Fruit fly (Drosophila melanogaster) whole organism, wandering third instar larva: ENCODE data around the gene CG6398.

Source experiments
- Abd-B ChIP-seq: fragments of >200 bp; optimal IDR thresholded peaks from 2 replicates; lab custom pipeline; 2017; ENCODE audit warnings: missing biosample characterization, missing genetic modification characterization
- CG32264 ChIP-seq: fragments of 200-800 bp; sonication (Bioruptor generic); optimal IDR thresholded peaks from 2 replicates; lab custom pipeline; 2016; ENCODE audit warnings: missing biosample characterization, missing genetic modification characterization
- CG9705 ChIP-seq: fragments of 200-800 bp; sonication (Bioruptor generic); optimal IDR thresholded peaks from 2 replicates; lab custom pipeline; 2018; ENCODE audit warnings: missing biosample characterization, mild to moderate bottlenecking, missing genetic modification characterization
- Dfd ChIP-seq: fragments of >200 bp; optimal IDR thresholded peaks from 2 replicates; lab custom pipeline; 2017; ENCODE audit warnings: missing biosample characterization, missing genetic modification characterization
- Dif ChIP-seq: fragments of 200-275, 200-300 bp; sonication (Bioruptor generic); optimal IDR thresholded peaks from 2 replicates; lab custom pipeline; 2018; ENCODE audit warnings: missing biosample characterization, missing genetic modification characterization; ENCODE audit not compliant: partially characterized antibody
- HLH106 ChIP-seq: fragments of 200-800 bp; optimal IDR thresholded peaks from 3 replicates; lab custom pipeline; 2019; ENCODE audit warnings: missing biosample characterization, mild to moderate bottlenecking, missing genetic modification characterization, moderate library complexity
- Hnf4 ChIP-seq: fragments of 200-800 bp; sonication (Bioruptor generic); optimal IDR thresholded peaks from 2 replicates; lab custom pipeline; 2016; ENCODE audit warnings: missing biosample characterization, mild to moderate bottlenecking, missing genetic modification characterization
- Hr78 ChIP-seq: fragments of >200 bp; optimal IDR thresholded peaks from 2 replicates; lab custom pipeline; 2017; ENCODE audit warnings: missing biosample characterization, missing genetic modification characterization
- Jra ChIP-seq: sonication (Bioruptor generic); optimal IDR thresholded peaks from 2 replicates; lab custom pipeline; 2016; ENCODE audit warnings: missing biosample characterization, missing genetic modification characterization
- Mio ChIP-seq: sonication (Bioruptor generic); optimal IDR thresholded peaks from 2 replicates; lab custom pipeline; 2016; ENCODE audit warnings: missing biosample characterization, missing genetic modification characterization
- Myc ChIP-seq: fragments of >200 bp; optimal IDR thresholded peaks from 2 replicates; lab custom pipeline; 2017
- N ChIP-seq: fragments of >200 bp; optimal IDR thresholded peaks from 2 replicates; lab custom pipeline; 2018; ENCODE audit warnings: missing biosample characterization, missing external identifiers, missing genetic modification characterization
- OdsH ChIP-seq: fragments of 200-800 bp; sonication (Bioruptor generic); optimal IDR thresholded peaks from 2 replicates; lab custom pipeline; 2016; ENCODE audit warnings: missing biosample characterization, mild to moderate bottlenecking, missing genetic modification characterization
- Rel ChIP-seq, 2 experiments: fragments of 200-800 bp; sonication (Bioruptor generic) in 1 of 2; optimal IDR thresholded peaks; 2 replicates in 1 of 2; 3 replicates in 1 of 2; lab custom pipeline; 2016 to 2019; ENCODE audit warnings: mild to moderate bottlenecking in 2 of 2, missing biosample characterization in 2 of 2, missing genetic modification characterization in 2 of 2, moderate library complexity in 1 of 2
- Sp1 ChIP-seq: fragments of 200-800 bp; sonication (Bioruptor generic); optimal IDR thresholded peaks from 3 replicates; lab custom pipeline; 2019; ENCODE audit warnings: missing biosample characterization, mild to moderate bottlenecking, missing genetic modification characterization, moderate library complexity
- Vsx2 ChIP-seq: fragments of 200-300, 225-300 bp; sonication (Bioruptor generic); optimal IDR thresholded peaks from 2 replicates; lab custom pipeline; 2018; ENCODE audit warnings: missing biosample characterization, missing genetic modification characterization; ENCODE audit not compliant: partially characterized antibody
- br ChIP-seq: fragments of 200-800 bp; sonication (Bioruptor generic); optimal IDR thresholded peaks from 2 replicates; lab custom pipeline; 2016; ENCODE audit warnings: missing biosample characterization, missing genetic modification characterization
- brk ChIP-seq: fragments of 200-800 bp; sonication (Bioruptor generic); optimal IDR thresholded peaks from 2 replicates; lab custom pipeline; 2016; ENCODE audit warnings: missing biosample characterization, mild to moderate bottlenecking, missing genetic modification characterization
- dl ChIP-seq, 2 experiments: fragments of 175-275, 200-275 bp in 1 of 2; fragments of 200-275 bp in 1 of 2; sonication (Bioruptor generic); optimal IDR thresholded peaks; lab custom pipeline; 2018; ENCODE audit warnings: mild to moderate bottlenecking in 2 of 2, missing biosample characterization in 2 of 2, missing genetic modification characterization in 2 of 2, moderate library complexity in 2 of 2; ENCODE audit not compliant: partially characterized antibody in 2 of 2, insufficient read depth in 1 of 2
- dmrt93B ChIP-seq: fragments of 200-800 bp; sonication (Bioruptor generic); optimal IDR thresholded peaks from 2 replicates; lab custom pipeline; 2018; ENCODE audit warnings: missing biosample characterization, mild to moderate bottlenecking, missing genetic modification characterization
- dsf ChIP-seq: sonication (Bioruptor generic); optimal IDR thresholded peaks from 2 replicates; lab custom pipeline; 2016; ENCODE audit warnings: missing biosample characterization, missing genetic modification characterization, borderline replicate concordance
- ey ChIP-seq: fragments of 200-800 bp; sonication (Bioruptor generic); optimal IDR thresholded peaks from 2 replicates; lab custom pipeline; 2016; ENCODE audit warnings: missing biosample characterization, missing genetic modification characterization
- foxo ChIP-seq, 2 experiments: fragments of 200-800 bp; sonication (Bioruptor generic); optimal IDR thresholded peaks; 2 replicates in 1 of 2; 3 replicates in 1 of 2; lab custom pipeline; 2016 to 2017; ENCODE audit warnings: missing biosample characterization in 2 of 2, missing genetic modification characterization in 2 of 2
- fru ChIP-seq: fragments of 200-800 bp; sonication (Bioruptor generic); optimal IDR thresholded peaks from 3 replicates; lab custom pipeline; 2016; ENCODE audit warnings: missing biosample characterization, mild to moderate bottlenecking, missing genetic modification characterization
- h ChIP-seq: fragments of 200-800 bp; sonication (Bioruptor generic); optimal IDR thresholded peaks from 3 replicates; lab custom pipeline; 2016; ENCODE audit warnings: missing biosample characterization, mild to moderate bottlenecking, missing genetic modification characterization
- lola ChIP-seq: fragments of >200 bp; optimal IDR thresholded peaks from 2 replicates; lab custom pipeline; 2017; ENCODE audit warnings: missing biosample characterization, missing genetic modification characterization
- pan ChIP-seq: fragments of >200 bp; optimal IDR thresholded peaks from 2 replicates; lab custom pipeline; 2017
- psq ChIP-seq: fragments of 200-800 bp; sonication (Bioruptor generic); optimal IDR thresholded peaks from 3 replicates; lab custom pipeline; 2017; ENCODE audit warnings: missing biosample characterization, mild to moderate bottlenecking, missing genetic modification characterization, moderate library complexity
- rgr ChIP-seq: fragments of 200-800 bp; sonication (Bioruptor generic); optimal IDR thresholded peaks from 3 replicates; lab custom pipeline; 2016; ENCODE audit warnings: missing biosample characterization, mild to moderate bottlenecking, missing genetic modification characterization
- sage ChIP-seq: fragments of 200-800 bp; sonication (Bioruptor generic); optimal IDR thresholded peaks from 2 replicates; lab custom pipeline; 2016; ENCODE audit warnings: missing biosample characterization, mild to moderate bottlenecking, missing genetic modification characterization
- sv ChIP-seq: fragments of 200-800 bp; sonication (Bioruptor generic); optimal IDR thresholded peaks from 3 replicates; lab custom pipeline; 2016; ENCODE audit warnings: missing biosample characterization, missing genetic modification characterization
- tai ChIP-seq: sonication (Bioruptor generic); optimal IDR thresholded peaks from 2 replicates; lab custom pipeline; 2016; ENCODE audit warnings: missing biosample characterization, missing genetic modification characterization
- usp ChIP-seq: fragments of >200 bp; optimal IDR thresholded peaks from 2 replicates; lab custom pipeline; 2017; ENCODE audit warnings: missing biosample characterization, missing genetic modification characterization
- woc ChIP-seq: sonication (Bioruptor generic); optimal IDR thresholded peaks from 2 replicates; lab custom pipeline; 2016; ENCODE audit warnings: missing biosample characterization, mild to moderate bottlenecking, missing genetic modification characterization

CG6398 gene

dm6 chrX:17828298-17829033, 2.2 kb upstream of the CG6398 start:
- TF ChIP-seq dsf (GFP tag; lab: Kevin White, UChicago), result no peak
- TF ChIP-seq sv (GFP tag; lab: Kevin White, UChicago), result no peak

- peak; percentile 1 for TF ChIP-seq ey
- peak; percentile 63 for TF ChIP-seq OdsH (GFP tag; lab: Kevin White, UChicago)
- peak; percentile 18 for TF ChIP-seq h (GFP tag; lab: Kevin White, UChicago)
- peak; percentile 42 for TF ChIP-seq Sp1 (GFP tag; lab: Kevin White, UChicago)
- TF ChIP-seq br (GFP tag; lab: Kevin White, UChicago), result no peak
- no peak for TF ChIP-seq tai (GFP tag; lab: Kevin White, UChicago)
- no peak for TF ChIP-seq sv (GFP tag; lab: Kevin White, UChicago)
- TF ChIP-seq rgr (GFP tag; lab: Kevin White, UChicago), result peak; percentile 17
- peak; percentile 40 for TF ChIP-seq fru (GFP tag; lab: Kevin White, UChicago)
- TF ChIP-seq foxo (GFP tag; optimal IDR thresholded peaks at IDR 0.05; lab: Kevin White, UChicago), result peak in 1 of 2 experiments; percentile 21
- TF ChIP-seq Mio (GFP tag; lab: Kevin White, UChicago), result no peak
- TF ChIP-seq dmrt93B (GFP tag; lab: Kevin White, UChicago), result peak; percentile 9
- peak; percentile 47 for TF ChIP-seq HLH106
These were observed 1.3 kb upstream of the CG6398 start for dm6 chrX:17829083-17829997.

dm6 chrX:17830211-17830616, 414 bp upstream of the CG6398 start:
- peak; percentile 51 for TF ChIP-seq ey
- TF ChIP-seq Hnf4 (GFP tag; lab: Kevin White, UChicago), result no peak
- no peak for TF ChIP-seq h (GFP tag; lab: Kevin White, UChicago)
- TF ChIP-seq Abd-B (GFP tag; lab: Kevin White, UChicago), result no peak
- TF ChIP-seq Vsx2 (GFP tag; lab: Kevin White, UChicago), result no peak
- TF ChIP-seq Sp1 (GFP tag; lab: Kevin White, UChicago), result peak; percentile 75
- TF ChIP-seq sage (GFP tag; lab: Kevin White, UChicago), result no peak
- peak; percentile 79 for TF ChIP-seq psq (GFP tag; lab: Kevin White, UChicago)
- TF ChIP-seq foxo (GFP tag; optimal IDR thresholded peaks at IDR 0.05; lab: Kevin White, UChicago), result peak in 1 of 2 experiments; percentile 57
- peak; percentile 61 for TF ChIP-seq tai (GFP tag; lab: Kevin White, UChicago)
- no peak for TF ChIP-seq usp (GFP tag; lab: Kevin White, UChicago)
- TF ChIP-seq OdsH (GFP tag; lab: Kevin White, UChicago), result peak; percentile 74
- peak; percentile 56 for TF ChIP-seq HLH106
- peak; percentile 35 for TF ChIP-seq CG9705
- no peak for TF ChIP-seq Myc (lab: Kevin White, UChicago)
- TF ChIP-seq lola (GFP tag; lab: Kevin White, UChicago), result no peak
- no peak for TF ChIP-seq Hr78 (GFP tag; lab: Kevin White, UChicago)
- no peak for TF ChIP-seq Rel (GFP tag; optimal IDR thresholded peaks at IDR 0.05; lab: Kevin White, UChicago)
- TF ChIP-seq Rel (tag; optimal IDR thresholded peaks at IDR 0.05; lab: Kevin White, UChicago), result no peak
- no peak for TF ChIP-seq dl (GFP tag; optimal IDR thresholded peaks at IDR 0.05; lab: Kevin White, UChicago; ENCODE audit: insufficient read depth in 1 of 2, partially characterized antibody in 2 of 2)
- TF ChIP-seq CG32264 (GFP tag; lab: Kevin White, UChicago), result no peak
- peak; percentile 64 for TF ChIP-seq br (GFP tag; lab: Kevin White, UChicago)
- TF ChIP-seq Dfd (GFP tag; lab: Kevin White, UChicago), result no peak
- no peak for TF ChIP-seq N (GFP tag; lab: Kevin White, UChicago)
- TF ChIP-seq brk (GFP tag; lab: Kevin White, UChicago), result peak; percentile 22
- no peak for TF ChIP-seq pan (lab: Kevin White, UChicago)
- TF ChIP-seq Dif, result no peak
- TF ChIP-seq dmrt93B (GFP tag; lab: Kevin White, UChicago), result peak; percentile 53
- TF ChIP-seq dsf (GFP tag; lab: Kevin White, UChicago), result no peak
- peak; percentile 92 for TF ChIP-seq woc (GFP tag; lab: Kevin White, UChicago)
- peak; percentile 51 for TF ChIP-seq Jra
- peak; percentile 62 for TF ChIP-seq fru (GFP tag; lab: Kevin White, UChicago)
